Worm (Caenorhabditis elegans) whole organism, L2 larva: Measurements from ENCODE around the gene C05E11.6.
A peak's percentile ranks its signal among the peaks of the same experiment; 100 is the strongest.

Experiments used
- F13H6.1 ChIP-seq: sonication (generic microtip); optimal IDR thresholded peaks from 2 replicates; lab custom pipeline; 2016; ENCODE audit warnings: missing genetic modification characterization, missing compliant biosample characterization
- R02D3.7 ChIP-seq: fragments of 150-350 bp; optimal IDR thresholded peaks from 2 replicates; lab custom pipeline; 2014; ENCODE audit warnings: missing biosample characterization, missing genetic modification characterization
- ZK546.5 ChIP-seq: sonication (generic microtip); optimal IDR thresholded peaks from 2 replicates; lab custom pipeline; 2017; ENCODE audit warnings: missing biosample characterization, missing genetic modification characterization
- alr-1 ChIP-seq: fragments of 150-350 bp; optimal IDR thresholded peaks from 2 replicates; lab custom pipeline; 2014; ENCODE audit warnings: missing biosample characterization, missing genetic modification characterization
- aly-2 ChIP-seq: fragments of 150-350 bp; optimal IDR thresholded peaks from 2 replicates; lab custom pipeline; 2014; ENCODE audit warnings: missing biosample characterization, missing genetic modification characterization
- blmp-1 ChIP-seq: sonication (generic microtip); optimal IDR thresholded peaks from 2 replicates; lab custom pipeline; 2017; ENCODE audit warnings: missing genetic modification characterization, mild to moderate bottlenecking, missing compliant biosample characterization, antibody characterized with exemption, moderate library complexity; ENCODE audit not compliant: insufficient read depth
- ceh-82 ChIP-seq: fragments of 150-350 bp; optimal IDR thresholded peaks from 2 replicates; lab custom pipeline; 2014; ENCODE audit warnings: missing biosample characterization, missing genetic modification characterization
- crh-2 ChIP-seq: sonication (generic microtip); optimal IDR thresholded peaks from 2 replicates; lab custom pipeline; 2017; ENCODE audit warnings: missing biosample characterization, missing genetic modification characterization
- dmd-4 ChIP-seq: sonication (generic microtip); optimal IDR thresholded peaks from 2 replicates; lab custom pipeline; 2017; ENCODE audit warnings: missing biosample characterization, missing genetic modification characterization
- fos-1 ChIP-seq: fragments of 150-350 bp; optimal IDR thresholded peaks from 2 replicates; lab custom pipeline; 2014; ENCODE audit warnings: missing biosample characterization, missing genetic modification characterization
- gmeb-1 ChIP-seq: fragments of 150-350 bp; optimal IDR thresholded peaks from 2 replicates; lab custom pipeline; 2014; ENCODE audit warnings: missing biosample characterization, missing genetic modification characterization
- lin-11 ChIP-seq: fragments of 150-350 bp; sonication (generic microtip); optimal IDR thresholded peaks from 2 replicates; lab custom pipeline; 2014; ENCODE audit warnings: missing biosample characterization, missing genetic modification characterization, inconsistent platforms, mixed read lengths
- lin-39 ChIP-seq: fragments of 150-350 bp; optimal IDR thresholded peaks from 2 replicates; lab custom pipeline; 2014; ENCODE audit warnings: missing biosample characterization, missing genetic modification reagents, missing genetic modification characterization
- mab-5 ChIP-seq: fragments of 150-350 bp; optimal IDR thresholded peaks from 2 replicates; lab custom pipeline; 2014; ENCODE audit warnings: missing biosample characterization, missing genetic modification characterization
- mbf-1 ChIP-seq: sonication (generic microtip); optimal IDR thresholded peaks from 2 replicates; lab custom pipeline; 2017; ENCODE audit warnings: missing biosample characterization, missing genetic modification characterization
- mdl-1 ChIP-seq, 2 experiments: fragments of 150-350 bp in 1 of 2; sonication (generic microtip) in 1 of 2; optimal IDR thresholded peaks; 2 replicates each; lab custom pipeline; 2017; ENCODE audit warnings: missing biosample characterization in 2 of 2, missing genetic modification characterization in 2 of 2
- nhr-10 ChIP-seq: sonication (generic microtip); optimal IDR thresholded peaks from 2 replicates; lab custom pipeline; 2017; ENCODE audit warnings: missing biosample characterization, missing genetic modification characterization
- nhr-11 ChIP-seq: fragments of 150-350 bp; optimal IDR thresholded peaks from 2 replicates; lab custom pipeline; 2014; ENCODE audit warnings: missing biosample characterization, missing genetic modification characterization
- nhr-12 ChIP-seq: fragments of 150-350 bp; optimal IDR thresholded peaks from 2 replicates; lab custom pipeline; 2014; ENCODE audit warnings: missing biosample characterization, missing genetic modification characterization
- nhr-129 ChIP-seq: fragments of 150-350 bp; optimal IDR thresholded peaks from 2 replicates; lab custom pipeline; 2014; ENCODE audit warnings: missing biosample characterization, missing genetic modification characterization
- nhr-21 ChIP-seq: fragments of 150-350 bp; optimal IDR thresholded peaks from 2 replicates; lab custom pipeline; 2014; ENCODE audit warnings: missing biosample characterization, missing genetic modification characterization
- nhr-237 ChIP-seq: fragments of 150-350 bp; optimal IDR thresholded peaks from 2 replicates; lab custom pipeline; 2014; ENCODE audit warnings: missing biosample characterization, missing genetic modification characterization
- nhr-25 ChIP-seq: fragments of 150-350 bp; sonication (generic microtip); optimal IDR thresholded peaks from 3 replicates; lab custom pipeline; 2014; ENCODE audit warnings: missing biosample characterization, missing genetic modification characterization
- nhr-6 ChIP-seq: fragments of 150-350 bp; optimal IDR thresholded peaks from 2 replicates; lab custom pipeline; 2014; ENCODE audit warnings: missing biosample characterization, missing genetic modification characterization
- nhr-77 ChIP-seq: fragments of 150-350 bp; optimal IDR thresholded peaks from 2 replicates; lab custom pipeline; 2014; ENCODE audit warnings: missing biosample characterization, missing genetic modification characterization
- peb-1 ChIP-seq: fragments of 150-350 bp; optimal IDR thresholded peaks from 2 replicates; lab custom pipeline; 2014; ENCODE audit warnings: missing biosample characterization, missing genetic modification characterization
- sem-4 ChIP-seq: fragments of 150-350 bp; optimal IDR thresholded peaks from 2 replicates; lab custom pipeline; 2014; ENCODE audit warnings: missing biosample characterization, missing genetic modification reagents, missing genetic modification characterization
- sma-3 ChIP-seq: sonication (generic microtip); optimal IDR thresholded peaks from 2 replicates; lab custom pipeline; 2016; ENCODE audit warnings: missing genetic modification reagents, missing genetic modification characterization, missing compliant biosample characterization
- sma-9 ChIP-seq, 2 experiments: fragments of 150-350 bp in 1 of 2; sonication (generic microtip) in 1 of 2; optimal IDR thresholded peaks; 2 replicates each; lab custom pipeline; 2014 to 2016; ENCODE audit warnings: missing genetic modification characterization in 2 of 2, mild to moderate bottlenecking in 1 of 2, missing biosample characterization in 1 of 2, missing compliant biosample characterization in 1 of 2, missing genetic modification reagents in 1 of 2, moderate library complexity in 1 of 2
- unc-55 ChIP-seq: fragments of 150-350 bp; sonication (generic microtip); optimal IDR thresholded peaks from 3 replicates; lab custom pipeline; 2014; ENCODE audit warnings: missing biosample characterization, missing genetic modification reagents, missing genetic modification characterization
- unc-62 ChIP-seq: fragments of 150-350 bp; optimal IDR thresholded peaks from 2 replicates; lab custom pipeline; 2014; ENCODE audit warnings: missing biosample characterization, missing genetic modification reagents, missing genetic modification characterization
- zag-1 ChIP-seq: fragments of 150-350 bp; optimal IDR thresholded peaks from 2 replicates; lab custom pipeline; 2014; ENCODE audit warnings: missing biosample characterization, missing genetic modification characterization
- ztf-1 ChIP-seq: fragments of 200-800 bp; sonication (Bioruptor generic); conservative IDR thresholded peaks from 2 replicates; pipeline ENCODE4 v1.3.6; 2022; ENCODE audit warnings: missing genetic modification characterization, missing compliant biosample characterization
- ztf-4 ChIP-seq: fragments of 150-350 bp; optimal IDR thresholded peaks from 2 replicates; lab custom pipeline; 2014; ENCODE audit warnings: missing biosample characterization, missing genetic modification characterization

Gene C05E11.6

ce11 chrX:4553491-4553890 lies 8.5 kb upstream of the C05E11.6 start:
- TF ChIP-seq sma-9 (GFP tag; optimal IDR thresholded peaks at IDR 0.05; lab: Kevin White, UChicago) (peak; percentile 6), sma-9 (tag; optimal IDR thresholded peaks at IDR 0.05; lab: Kevin White, UChicago) (no peak), dmd-4 (tag; lab: Kevin White, UChicago) (no peak), nhr-129 (tag; lab: Kevin White, UChicago) (peak; percentile 16), ztf-4 (tag; lab: Kevin White, UChicago) (no peak), gmeb-1 (tag; lab: Kevin White, UChicago) (no peak), nhr-10 (tag; lab: Kevin White, UChicago) (no peak), F13H6.1 (tag; lab: Kevin White, UChicago) (peak; percentile 17), aly-2 (tag; lab: Kevin White, UChicago) (no peak), lin-39 (tag; lab: Kevin White, UChicago) (no peak), mbf-1 (no peak), nhr-6 (no peak), unc-55 (GFP tag; lab: Kevin White, UChicago) (no peak), ceh-82 (tag; lab: Kevin White, UChicago) (no peak), R02D3.7 (tag; lab: Kevin White, UChicago) (no peak), blmp-1 (no peak), peb-1 (tag; lab: Kevin White, UChicago) (no peak), ZK546.5 (no peak), nhr-237 (tag; lab: Kevin White, UChicago) (no peak), sma-3 (GFP tag; lab: Kevin White, UChicago) (no peak), nhr-11 (tag; lab: Kevin White, UChicago) (no peak), zag-1 (no peak), nhr-21 (no peak), mdl-1 (tag; optimal IDR thresholded peaks at IDR 0.05; lab: Kevin White, UChicago) (no peak), alr-1 (tag; lab: Kevin White, UChicago) (no peak)

ce11 chrX:4554385-4554784 lies 7.6 kb upstream of the C05E11.6 start, which contains the start of gene ham-2:
TSS of gene ham-2 (plus strand) at chrX:4554685.
- TF ChIP-seq crh-2 (tag; lab: Kevin White, UChicago): no peak

DNA sequence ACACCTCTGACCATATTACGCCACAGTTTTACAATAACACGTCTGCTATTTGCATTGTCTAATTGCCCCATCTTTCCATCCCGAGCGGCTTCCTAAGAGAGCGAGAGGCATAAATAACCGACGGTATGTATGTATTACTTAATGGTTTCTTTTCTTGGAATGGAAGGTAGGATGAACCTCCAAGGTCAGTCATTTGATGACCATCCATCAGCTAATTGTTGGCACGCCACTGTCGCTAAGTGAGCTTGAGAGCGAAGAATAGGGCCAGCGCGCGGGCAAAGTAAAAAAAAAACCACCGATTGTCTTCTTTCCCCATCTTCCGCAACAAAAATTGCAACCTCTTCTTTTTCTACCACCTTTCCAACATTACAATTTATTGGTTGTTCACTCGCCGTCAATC lies 5.9 kb upstream of the C05E11.6 start:
- peak; percentile 34 for TF ChIP-seq nhr-25 (tag; lab: Kevin White, UChicago)
- TF ChIP-seq unc-62 (GFP tag; lab: Kevin White, UChicago): no peak
- no peak for TF ChIP-seq ztf-1 (GFP tag; lab: Robert Waterston, UW)
- no peak for TF ChIP-seq nhr-6
- TF ChIP-seq nhr-12 (tag; lab: Kevin White, UChicago): no peak
- no peak for TF ChIP-seq nhr-77 (tag; lab: Kevin White, UChicago)
- TF ChIP-seq sem-4 (tag; lab: Kevin White, UChicago): peak; percentile 20
- TF ChIP-seq sma-9 (GFP tag; optimal IDR thresholded peaks at IDR 0.05; lab: Kevin White, UChicago): no peak
- TF ChIP-seq sma-9 (tag; optimal IDR thresholded peaks at IDR 0.05; lab: Kevin White, UChicago): no peak
- no peak for TF ChIP-seq ceh-82 (tag; lab: Kevin White, UChicago)
- no peak for TF ChIP-seq mab-5 (tag; lab: Kevin White, UChicago)
- no peak for TF ChIP-seq ztf-4 (tag; lab: Kevin White, UChicago)
- no peak for TF ChIP-seq lin-39 (tag; lab: Kevin White, UChicago)
- TF ChIP-seq ZK546.5: no peak
- no peak for TF ChIP-seq blmp-1

DNA sequence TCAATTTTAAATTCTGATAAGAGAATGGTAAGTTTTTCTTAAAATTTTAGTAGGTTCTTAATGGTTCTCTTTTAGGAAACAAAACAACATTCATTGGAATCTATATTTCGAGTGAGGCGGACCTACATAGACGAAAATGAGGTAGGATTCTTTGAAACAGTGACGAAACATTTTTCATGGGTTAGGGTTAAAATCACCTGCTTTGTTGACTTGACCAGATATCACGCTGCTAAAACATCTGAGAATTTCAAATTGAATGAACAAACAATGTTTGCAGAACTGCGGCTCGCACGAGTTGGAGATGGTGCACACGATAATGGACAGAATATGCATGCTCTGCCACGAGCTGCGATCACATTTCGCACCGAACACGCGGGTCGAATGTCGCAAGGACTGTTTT lies 325 bp downstream of the C05E11.6 start:
- TF ChIP-seq aly-2 (tag; lab: Kevin White, UChicago) (no peak), nhr-21 (no peak), crh-2 (tag; lab: Kevin White, UChicago) (no peak), mab-5 (tag; lab: Kevin White, UChicago) (no peak), nhr-10 (tag; lab: Kevin White, UChicago) (no peak), lin-11 (tag; lab: Kevin White, UChicago) (no peak)

DNA sequence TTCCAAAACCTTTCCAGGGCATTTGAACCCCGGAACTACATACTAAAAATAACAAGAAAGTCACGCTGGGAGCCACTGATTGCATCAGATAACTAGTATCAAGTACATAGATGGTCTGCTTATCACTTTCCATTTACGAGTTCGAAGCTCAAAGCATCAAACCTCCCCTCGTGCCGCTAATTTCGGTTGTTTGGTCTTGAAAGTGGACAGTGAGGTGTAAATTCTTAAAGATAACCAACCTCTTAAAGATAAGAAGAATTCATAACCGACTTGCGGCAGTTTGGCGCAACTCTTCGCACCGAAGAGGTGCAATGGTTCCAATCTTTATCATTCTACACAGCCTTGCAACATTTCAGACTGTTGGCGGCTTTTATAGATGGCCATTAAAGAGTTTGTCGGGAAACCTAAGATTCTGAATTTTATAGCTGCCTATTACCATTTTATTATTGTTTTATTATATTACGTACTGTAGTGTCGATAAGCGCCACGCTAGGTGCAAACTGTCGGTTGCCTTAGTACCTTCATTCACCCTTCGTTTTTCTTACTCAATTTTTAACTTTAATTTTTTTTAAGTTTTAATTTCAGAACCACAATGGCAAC lies 2.9 kb downstream of the C05E11.6 start, which contains the start of gene amt-4:
amt-4 (plus strand) TSS at position 586 of the 600 bp plus-strand sequence.
- peak; percentile 50 for TF ChIP-seq F13H6.1 (tag; lab: Kevin White, UChicago)
- peak; percentile 45 for TF ChIP-seq crh-2 (tag; lab: Kevin White, UChicago)
- no peak for TF ChIP-seq lin-39 (tag; lab: Kevin White, UChicago)
- TF ChIP-seq fos-1 (tag; lab: Kevin White, UChicago): peak; percentile 80
- no peak for TF ChIP-seq R02D3.7 (tag; lab: Kevin White, UChicago)
- TF ChIP-seq nhr-10 (tag; lab: Kevin White, UChicago): no peak
- peak in 1 of 2 experiments; percentile 56 for TF ChIP-seq mdl-1 (tag; optimal IDR thresholded peaks at IDR 0.05; lab: Kevin White, UChicago)
- TF ChIP-seq sma-9 (GFP tag; optimal IDR thresholded peaks at IDR 0.05; lab: Kevin White, UChicago): peak; percentile 82
- no peak for TF ChIP-seq sma-9 (tag; optimal IDR thresholded peaks at IDR 0.05; lab: Kevin White, UChicago)
- TF ChIP-seq gmeb-1 (tag; lab: Kevin White, UChicago): peak; percentile 42
- TF ChIP-seq peb-1 (tag; lab: Kevin White, UChicago): no peak
- TF ChIP-seq nhr-129 (tag; lab: Kevin White, UChicago): peak; percentile 79
- TF ChIP-seq, all 48 proteins: peak for 7
